Fruit fly (Drosophila melanogaster) whole organism: ENCODE measurements around the gene CG31908.

ENCODE experiments used
- CG8478 ChIP-seq: fragments of >200 bp; optimal IDR thresholded peaks from 2 replicates; lab custom pipeline; 2018; ENCODE audit warnings: inconsistent platforms
- psq ChIP-seq: fragments of >200 bp; optimal IDR thresholded peaks from 2 replicates; lab custom pipeline; 2017
- usp ChIP-seq: fragments of >200 bp; optimal IDR thresholded peaks from 2 replicates; lab custom pipeline; 2017; ENCODE audit warnings: missing biosample characterization, missing genetic modification characterization, mixed read lengths

DNA sequence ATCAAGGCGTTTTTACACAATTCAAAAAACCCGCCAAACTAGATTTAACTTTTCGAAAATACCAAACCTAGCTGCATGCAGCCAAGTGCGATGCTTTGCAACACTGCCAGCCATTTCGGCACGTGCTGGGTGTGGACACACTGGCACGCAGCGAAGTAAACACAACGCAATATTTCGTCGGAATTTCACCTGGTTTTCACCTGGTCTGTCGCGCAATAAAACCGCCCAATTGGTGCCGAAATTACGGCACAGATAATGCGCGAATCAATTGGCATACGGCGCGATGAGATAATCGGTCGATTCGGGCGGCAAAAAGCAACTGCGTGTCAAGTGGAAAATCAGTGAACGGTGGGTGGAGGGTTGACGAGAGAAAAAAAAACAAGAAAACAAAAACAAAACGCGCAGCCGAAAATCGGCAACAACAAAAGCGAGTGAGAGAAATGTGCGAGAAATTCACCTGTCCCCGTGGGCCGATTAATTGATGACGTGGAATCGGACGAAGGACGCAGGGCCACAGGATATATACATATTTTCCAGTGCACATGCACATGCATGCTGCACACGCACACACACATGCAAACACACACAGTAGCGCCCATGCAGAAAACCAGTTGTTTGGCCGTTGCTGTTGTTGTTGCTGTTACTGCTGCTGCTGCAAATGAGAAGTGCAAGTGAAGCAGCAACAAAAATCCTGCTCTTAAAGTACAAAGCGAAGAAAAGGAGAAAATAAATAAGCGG lies 29.2 kb upstream of the CG31908 start, which contains the start of gene Mnn1:
- TF ChIP-seq usp (GFP tag; lab: Kevin White, UChicago) (no peak), CG8478 (no peak), psq (lab: Kevin White, UChicago) (no peak)
